Fruit fly (Drosophila melanogaster) whole organism, embryonic: ENCODE results near the gene PhKgamma.

Experiments
- CG10431 ChIP-seq: fragments of 200-800 bp; sonication (Bioruptor generic); optimal IDR thresholded peaks from 3 replicates; lab custom pipeline; 2018; ENCODE audit warnings: missing biosample characterization, mild to moderate bottlenecking, missing genetic modification characterization
- CG11723 ChIP-seq: fragments of 200-800 bp; sonication (Bioruptor generic); optimal IDR thresholded peaks from 2 replicates; lab custom pipeline; 2017; ENCODE audit warnings: missing biosample characterization, mild to moderate bottlenecking, missing genetic modification characterization
- CG12071 ChIP-seq: fragments of 200-800 bp; sonication (Bioruptor generic); optimal IDR thresholded peaks from 3 replicates; lab custom pipeline; 2018; ENCODE audit warnings: missing biosample characterization, mild to moderate bottlenecking, missing genetic modification characterization
- CG1233 ChIP-seq: fragments of 200-800 bp; sonication (Bioruptor generic); optimal IDR thresholded peaks from 4 replicates; lab custom pipeline; 2018; ENCODE audit warnings: missing biosample characterization, mild to moderate bottlenecking, missing genetic modification characterization
- CG12659 ChIP-seq: fragments of 200-800 bp; sonication (Bioruptor generic); optimal IDR thresholded peaks from 3 replicates; lab custom pipeline; 2017; ENCODE audit warnings: mild to moderate bottlenecking, missing biosample characterization, missing genetic modification reagents, missing genetic modification characterization
- CG13123 ChIP-seq: fragments of 200-800 bp; sonication (Bioruptor generic); optimal IDR thresholded peaks from 2 replicates; lab custom pipeline; 2016; ENCODE audit warnings: missing biosample characterization, missing genetic modification characterization
- CG14050 ChIP-seq: fragments of 200-800 bp; sonication (Bioruptor generic); IDR thresholded peaks from 3 replicates; pipeline ENCODE4 v1.3.6; 2022; ENCODE audit warnings: missing biosample characterization, missing genetic modification characterization
- CG14710 ChIP-seq: fragments of 200-800 bp; sonication (Bioruptor generic); optimal IDR thresholded peaks from 3 replicates; lab custom pipeline; 2019; ENCODE audit warnings: missing biosample characterization, mild to moderate bottlenecking, missing genetic modification characterization, moderate library complexity
- CG14860 ChIP-seq: fragments of 200-800 bp; sonication (Bioruptor generic); IDR thresholded peaks from 3 replicates; pipeline ENCODE4 v1.3.6; 2022; ENCODE audit warnings: missing biosample characterization, missing genetic modification characterization; ENCODE audit not compliant: partially characterized antibody
- CG15696 ChIP-seq: fragments of 200-800 bp; sonication (Bioruptor generic); optimal IDR thresholded peaks from 2 replicates; lab custom pipeline; 2019; ENCODE audit warnings: missing biosample characterization, mild to moderate bottlenecking, missing genetic modification characterization, moderate library complexity
- CG17912 ChIP-seq: fragments of 200-800 bp; sonication (Bioruptor generic); optimal IDR thresholded peaks from 2 replicates; lab custom pipeline; 2018; ENCODE audit warnings: missing biosample characterization, mild to moderate bottlenecking, missing genetic modification characterization
- CG18599 ChIP-seq: fragments of 200-800 bp; sonication (Bioruptor generic); optimal IDR thresholded peaks from 3 replicates; lab custom pipeline; 2017; ENCODE audit warnings: missing biosample characterization, missing genetic modification characterization, mild to moderate bottlenecking, moderate library complexity, missing genetic modification reagents
- CG18619 ChIP-seq: fragments of 200-800 bp; sonication (Bioruptor generic); optimal IDR thresholded peaks from 3 replicates; lab custom pipeline; 2017; ENCODE audit warnings: missing biosample characterization, mild to moderate bottlenecking, missing genetic modification characterization
- CG2202 ChIP-seq: fragments of 200-800 bp; sonication (Bioruptor generic); optimal IDR thresholded peaks from 2 replicates; lab custom pipeline; 2018; ENCODE audit warnings: missing biosample characterization, mild to moderate bottlenecking, missing genetic modification characterization
- CG2712 ChIP-seq: fragments of 200-800 bp; optimal IDR thresholded peaks from 3 replicates; lab custom pipeline; 2019; ENCODE audit warnings: missing biosample characterization, mild to moderate bottlenecking, missing genetic modification characterization, moderate library complexity
- CG3281 ChIP-seq: fragments of 200-800 bp; sonication (Bioruptor generic); optimal IDR thresholded peaks from 3 replicates; lab custom pipeline; 2017; ENCODE audit warnings: missing biosample characterization, mild to moderate bottlenecking, missing genetic modification characterization
- CG34224 ChIP-seq: fragments of 200-800 bp; sonication (Bioruptor generic); IDR thresholded peaks from 3 replicates; pipeline ENCODE4 v1.3.6; 2022; ENCODE audit warnings: missing biosample characterization, missing genetic modification characterization; ENCODE audit not compliant: partially characterized antibody
- CG8089 ChIP-seq: fragments of 200-800 bp; sonication (Bioruptor generic); optimal IDR thresholded peaks from 3 replicates; lab custom pipeline; 2016; ENCODE audit warnings: missing biosample characterization, missing genetic modification characterization
- CG8281 ChIP-seq: fragments of 200-800 bp; sonication (Bioruptor generic); optimal IDR thresholded peaks from 2 replicates; lab custom pipeline; 2018; ENCODE audit warnings: missing biosample characterization, mild to moderate bottlenecking, missing genetic modification characterization, moderate library complexity
- CG8290 ChIP-seq, 3 experiments: fragments of 200-800 bp; sonication (Bioruptor generic); optimal IDR thresholded peaks; 2 replicates each; lab custom pipeline; 2016 to 2019; ENCODE audit warnings: missing biosample characterization in 3 of 3, missing genetic modification characterization in 3 of 3, mild to moderate bottlenecking in 2 of 3, moderate library complexity in 1 of 3
- D ChIP-seq, 2 experiments: fragments of 200-800 bp in 1 of 2; fragments of >200 bp in 1 of 2; sonication (Bioruptor generic) in 1 of 2; optimal IDR thresholded peaks; 2 replicates in 1 of 2; 3 replicates in 1 of 2; lab custom pipeline; 2017; ENCODE audit warnings: mild to moderate bottlenecking in 1 of 2, missing biosample characterization in 1 of 2, missing genetic modification characterization in 1 of 2, missing genetic modification reagents in 1 of 2
- Dbx ChIP-seq: fragments of 200-800 bp; sonication (Bioruptor generic); IDR thresholded peaks from 3 replicates; pipeline ENCODE4 v1.3.6; 2022; ENCODE audit warnings: missing biosample characterization, missing genetic modification characterization
- Deaf1 ChIP-seq: fragments of 200-800 bp; optimal IDR thresholded peaks from 3 replicates; lab custom pipeline; 2019; ENCODE audit warnings: missing biosample characterization, mild to moderate bottlenecking, missing genetic modification characterization, moderate library complexity
- Dfd ChIP-seq, 2 experiments: fragments of >200 bp; optimal IDR thresholded peaks; 2 replicates each; lab custom pipeline; 2017; ENCODE audit warnings: missing biosample characterization in 2 of 2, missing genetic modification characterization in 2 of 2
- E2f2 ChIP-seq: fragments of 200-800 bp; sonication (Bioruptor generic); IDR thresholded peaks from 2 replicates; pipeline ENCODE4 v1.3.6; 2022; ENCODE audit warnings: missing biosample characterization, missing genetic modification characterization
- Elba2 ChIP-seq: fragments of 200-800 bp; sonication (Bioruptor generic); optimal IDR thresholded peaks from 3 replicates; lab custom pipeline; 2016; ENCODE audit warnings: missing biosample characterization, missing genetic modification characterization
- Fer1 ChIP-seq: fragments of 200-800 bp; sonication (Bioruptor generic); optimal IDR thresholded peaks from 2 replicates; lab custom pipeline; 2017; ENCODE audit warnings: missing biosample characterization, mild to moderate bottlenecking, missing genetic modification characterization
- HLHmδ ChIP-seq: fragments of 200-800 bp; sonication (Bioruptor generic); optimal IDR thresholded peaks from 2 replicates; lab custom pipeline; 2018; ENCODE audit warnings: missing biosample characterization, mild to moderate bottlenecking, missing genetic modification characterization, moderate library complexity
- Hand ChIP-seq: fragments of 200-800 bp; sonication (Bioruptor generic); optimal IDR thresholded peaks from 2 replicates; lab custom pipeline; 2017; ENCODE audit warnings: mild to moderate bottlenecking, missing biosample characterization, missing genetic modification reagents, missing genetic modification characterization
- HmgD ChIP-seq: fragments of 200-800 bp; sonication (Bioruptor generic); optimal IDR thresholded peaks from 3 replicates; lab custom pipeline; 2016; ENCODE audit warnings: missing biosample characterization, missing genetic modification characterization
- MESR4 ChIP-seq: fragments of 200-800 bp; sonication (Bioruptor generic); optimal IDR thresholded peaks from 2 replicates; lab custom pipeline; 2018; ENCODE audit warnings: missing biosample characterization, mild to moderate bottlenecking, missing genetic modification characterization, moderate library complexity
- NC2α ChIP-seq: fragments of 200-800 bp; sonication (Bioruptor generic); optimal IDR thresholded peaks from 2 replicates; lab custom pipeline; 2016; ENCODE audit warnings: missing biosample characterization, missing genetic modification characterization
- cwo ChIP-seq: fragments of 200-800 bp; sonication (Bioruptor generic); optimal IDR thresholded peaks from 3 replicates; lab custom pipeline; 2017; ENCODE audit warnings: missing biosample characterization, missing genetic modification characterization, mild to moderate bottlenecking, moderate library complexity, missing genetic modification reagents
- da ChIP-seq: fragments of 200-800 bp; sonication (Bioruptor generic); optimal IDR thresholded peaks from 2 replicates; lab custom pipeline; 2016; ENCODE audit warnings: missing biosample characterization, missing genetic modification characterization
- dati ChIP-seq: fragments of 200-800 bp; sonication (Bioruptor generic); IDR thresholded peaks from 2 replicates; pipeline ENCODE4 v1.3.6; 2022; ENCODE audit warnings: missing biosample characterization, missing genetic modification characterization
- dimm ChIP-seq: fragments of 200-800 bp; sonication (Bioruptor generic); IDR thresholded peaks from 2 replicates; pipeline ENCODE4 v1.3.6; 2022; ENCODE audit warnings: missing biosample characterization, missing genetic modification characterization
- disco-r ChIP-seq: fragments of 200-800 bp; sonication (Bioruptor generic); optimal IDR thresholded peaks from 2 replicates; lab custom pipeline; 2016; ENCODE audit warnings: missing biosample characterization, missing genetic modification characterization
- fd96Cb ChIP-seq: fragments of 200-800 bp; sonication (Bioruptor generic); optimal IDR thresholded peaks from 2 replicates; lab custom pipeline; 2018; ENCODE audit warnings: missing biosample characterization, mild to moderate bottlenecking, missing genetic modification characterization, moderate library complexity
- gem ChIP-seq: fragments of 200-800 bp; sonication (Bioruptor generic); optimal IDR thresholded peaks from 2 replicates; lab custom pipeline; 2019; ENCODE audit warnings: missing biosample characterization, mild to moderate bottlenecking, missing genetic modification characterization, moderate library complexity
- lbe ChIP-seq: fragments of 200-800 bp; sonication (Bioruptor generic); optimal IDR thresholded peaks from 2 replicates; lab custom pipeline; 2016; ENCODE audit warnings: missing biosample characterization, mild to moderate bottlenecking, missing genetic modification characterization
- pros ChIP-seq: fragments of 200-800 bp; sonication (Bioruptor generic); optimal IDR thresholded peaks from 3 replicates; lab custom pipeline; 2019; ENCODE audit warnings: missing biosample characterization, mild to moderate bottlenecking, missing genetic modification characterization, moderate library complexity
- ranshi ChIP-seq: fragments of 200-800 bp; sonication (Bioruptor generic); IDR thresholded peaks from 2 replicates; pipeline ENCODE4 v1.3.6; 2022; ENCODE audit warnings: missing biosample characterization, missing genetic modification characterization
- repo ChIP-seq: fragments of 200-800 bp; sonication (Bioruptor generic); optimal IDR thresholded peaks from 2 replicates; lab custom pipeline; 2016; ENCODE audit warnings: missing biosample characterization, missing genetic modification characterization
- rib ChIP-seq: fragments of 200-800 bp; sonication (Bioruptor generic); IDR thresholded peaks from 2 replicates; pipeline ENCODE4 v1.3.6; 2022; ENCODE audit warnings: missing biosample characterization, missing genetic modification characterization
- schlank ChIP-seq: fragments of 200-800 bp; sonication (Bioruptor generic); optimal IDR thresholded peaks from 2 replicates; lab custom pipeline; 2018; ENCODE audit warnings: missing biosample characterization, mild to moderate bottlenecking, missing genetic modification characterization
- sima ChIP-seq: fragments of 200-800 bp; sonication (Bioruptor generic); optimal IDR thresholded peaks from 2 replicates; lab custom pipeline; 2016; ENCODE audit warnings: missing biosample characterization, missing genetic modification characterization
- twi ChIP-seq: fragments of 200-800 bp; optimal IDR thresholded peaks from 2 replicates; lab custom pipeline; 2019; ENCODE audit warnings: missing biosample characterization, mild to moderate bottlenecking, missing genetic modification characterization, moderate library complexity

PhKgamma gene

dm6 chrX:11714529-11715262 is 19.8 kb downstream of the PhKgamma start (continued):
- TF ChIP-seq Elba2 (no peak), sima (no peak), CG10431 (peak; percentile 8), CG11723 (GFP tag; lab: Kevin White, UChicago) (peak; percentile 9), CG8089 (GFP tag; lab: Kevin White, UChicago) (peak; percentile 40), CG8290 (GFP tag; optimal IDR thresholded peaks at IDR 0.05; lab: Kevin White, UChicago) (no peak), CG8290 (tag; optimal IDR thresholded peaks at IDR 0.05; lab: Kevin White, UChicago) (peak; percentile 33 to 77), E2f2 (GFP tag; lab: Robert Waterston, UW) (peak; percentile 51), CG14860 (GFP tag; lab: Robert Waterston, UW) (no peak), CG2202 (tag; lab: Kevin White, UChicago) (no peak), CG34224 (GFP tag; lab: Robert Waterston, UW) (0 out of 3 replicates have a peak, but pooled peaks have one; percentile 17), repo (no peak), disco-r (GFP tag; lab: Kevin White, UChicago) (peak; percentile 52), HmgD (GFP tag; lab: Kevin White, UChicago) (no peak), CG3281 (peak; percentile 35), HLHmδ (GFP tag; lab: Kevin White, UChicago) (no peak), da (GFP tag; lab: Kevin White, UChicago) (peak; percentile 85), CG12659 (peak; percentile 75), CG2712 (tag; lab: Kevin White, UChicago) (peak; percentile 56), CG18619 (peak; percentile 71), twi (peak; percentile 39), CG14710 (tag; lab: Kevin White, UChicago) (peak; percentile 27), rib (GFP tag; lab: Robert Waterston, UW) (peak; percentile 68; the same call in 1 of the 2 replicates), Dfd (GFP tag; optimal IDR thresholded peaks at IDR 0.05; lab: Kevin White, UChicago) (no peak), CG8281 (tag; lab: Kevin White, UChicago) (no peak), CG1233 (peak; percentile 56), D (optimal IDR thresholded peaks at IDR 0.05; lab: Kevin White, UChicago) (peak; percentile 29), D (GFP tag; optimal IDR thresholded peaks at IDR 0.05; lab: Kevin White, UChicago) (peak; percentile 0), MESR4 (GFP tag; lab: Kevin White, UChicago) (peak; percentile 37), Dbx (peak; percentile 78), pros (GFP tag; lab: Kevin White, UChicago) (peak; percentile 29), schlank (peak; percentile 64), CG13123 (GFP tag; lab: Kevin White, UChicago) (no peak), Hand (GFP tag; lab: Kevin White, UChicago) (no peak), CG14050 (GFP tag; lab: Robert Waterston, UW) (peak; percentile 38; the same call in 1 of the 3 replicates), CG18599 (GFP tag; lab: Kevin White, UChicago) (peak; percentile 77), NC2α (peak; percentile 64), CG15696 (tag; lab: Kevin White, UChicago) (no peak), CG17912 (peak; percentile 32), dimm (GFP tag; lab: Robert Waterston, UW) (no peak), cwo (GFP tag; lab: Kevin White, UChicago) (peak; percentile 74), ranshi (GFP tag; lab: Robert Waterston, UW) (peak; percentile 71; the same call in 1 of the 2 replicates), Deaf1 (tag; lab: Kevin White, UChicago) (peak; percentile 90), Fer1 (GFP tag; lab: Kevin White, UChicago) (peak; percentile 72), dati (GFP tag; lab: Robert Waterston, UW) (0 out of 2 replicates have a peak, but pooled peaks have one; percentile 15), gem (tag; lab: Kevin White, UChicago) (peak; percentile 71), fd96Cb (tag; lab: Kevin White, UChicago) (peak; percentile 26), CG12071 (GFP tag; lab: Kevin White, UChicago) (peak; percentile 64), lbe (GFP tag; lab: Kevin White, UChicago) (peak; percentile 27)
